Fruit fly (Drosophila melanogaster) whole organism, embryonic: Measurements from ENCODE around the gene Sik2.

Experiments used
- Antp ChIP-seq: fragments of 200-800 bp; sonication (Bioruptor generic); optimal IDR thresholded peaks from 3 replicates; lab custom pipeline; 2016; ENCODE audit warnings: missing biosample characterization, missing genetic modification characterization
- Asciz ChIP-seq: fragments of 200-800 bp; sonication (Bioruptor generic); optimal IDR thresholded peaks from 2 replicates; lab custom pipeline; 2017; ENCODE audit warnings: missing biosample characterization, mild to moderate bottlenecking, missing genetic modification characterization, missing genetic modification reagents
- Blimp-1 ChIP-seq: fragments of 200-800 bp; sonication (Bioruptor generic); optimal IDR thresholded peaks from 3 replicates; lab custom pipeline; 2018; ENCODE audit warnings: missing biosample characterization, missing genetic modification characterization, mild to moderate bottlenecking, moderate library complexity, missing genetic modification reagents
- CG10274 ChIP-seq: fragments of 200-800 bp; sonication (Bioruptor generic); optimal IDR thresholded peaks from 3 replicates; lab custom pipeline; 2017; ENCODE audit warnings: missing biosample characterization, mild to moderate bottlenecking, missing genetic modification characterization
- CG10366 ChIP-seq: fragments of 200-800 bp; sonication (Bioruptor generic); IDR thresholded peaks from 2 replicates; pipeline ENCODE4 v1.3.6; 2022; ENCODE audit warnings: missing biosample characterization, missing genetic modification characterization
- CG11093 ChIP-seq: fragments of 200-800 bp; sonication (Bioruptor generic); IDR thresholded peaks from 3 replicates; pipeline ENCODE4 v1.3.6; 2022; ENCODE audit warnings: missing biosample characterization, missing genetic modification characterization
- CG11723 ChIP-seq: fragments of 200-800 bp; sonication (Bioruptor generic); optimal IDR thresholded peaks from 2 replicates; lab custom pipeline; 2017; ENCODE audit warnings: missing biosample characterization, mild to moderate bottlenecking, missing genetic modification characterization
- CG12391 ChIP-seq: fragments of 200-800 bp; sonication (Bioruptor generic); optimal IDR thresholded peaks from 3 replicates; lab custom pipeline; 2018; ENCODE audit warnings: missing biosample characterization, mild to moderate bottlenecking, missing genetic modification characterization, moderate library complexity
- CG12769 ChIP-seq: fragments of 200-800 bp; sonication (Bioruptor generic); optimal IDR thresholded peaks from 2 replicates; lab custom pipeline; 2019; ENCODE audit warnings: missing biosample characterization, mild to moderate bottlenecking, missing genetic modification characterization, moderate library complexity
- CG13424 ChIP-seq: fragments of 200-800 bp; sonication (Bioruptor generic); optimal IDR thresholded peaks from 2 replicates; lab custom pipeline; 2019; ENCODE audit warnings: missing biosample characterization, mild to moderate bottlenecking, missing genetic modification characterization, moderate library complexity
- CG13894 ChIP-seq: fragments of 200-800 bp; sonication (Bioruptor generic); optimal IDR thresholded peaks from 3 replicates; lab custom pipeline; 2018; ENCODE audit warnings: missing biosample characterization, mild to moderate bottlenecking, missing genetic modification characterization, moderate library complexity
- CG1529 ChIP-seq: fragments of 200-800 bp; sonication (Bioruptor generic); optimal IDR thresholded peaks from 3 replicates; lab custom pipeline; 2018; ENCODE audit warnings: missing biosample characterization, missing genetic modification characterization
- CG15696 ChIP-seq: fragments of 200-800 bp; sonication (Bioruptor generic); optimal IDR thresholded peaks from 2 replicates; lab custom pipeline; 2019; ENCODE audit warnings: missing biosample characterization, mild to moderate bottlenecking, missing genetic modification characterization, moderate library complexity
- CG1603 ChIP-seq: fragments of 200-800 bp; sonication (Bioruptor generic); optimal IDR thresholded peaks from 2 replicates; lab custom pipeline; 2019; ENCODE audit warnings: missing biosample characterization, mild to moderate bottlenecking, missing genetic modification characterization, moderate library complexity
- CG16779 ChIP-seq: fragments of 200-800 bp; sonication (Bioruptor generic); IDR thresholded peaks from 2 replicates; pipeline ENCODE4 v1.3.6; 2022; ENCODE audit warnings: missing biosample characterization, missing genetic modification characterization
- CG16863 ChIP-seq: fragments of 200-800 bp; sonication (Bioruptor generic); optimal IDR thresholded peaks from 3 replicates; lab custom pipeline; 2016; ENCODE audit warnings: missing biosample characterization, missing genetic modification characterization
- CG30431 ChIP-seq: fragments of 200-800 bp; sonication (Bioruptor generic); optimal IDR thresholded peaks from 2 replicates; lab custom pipeline; 2017; ENCODE audit warnings: missing biosample characterization, missing genetic modification characterization
- CG3163 ChIP-seq: fragments of 200-800 bp; sonication (Bioruptor generic); optimal IDR thresholded peaks from 3 replicates; lab custom pipeline; 2016; ENCODE audit warnings: missing biosample characterization, missing genetic modification characterization
- CG32767 ChIP-seq: fragments of 200-800 bp; sonication (Bioruptor generic); IDR thresholded peaks from 2 replicates; pipeline ENCODE4 v1.3.6; 2022; ENCODE audit warnings: missing biosample characterization, missing genetic modification characterization
- CG32772 ChIP-seq: fragments of 200-800 bp; sonication (Bioruptor generic); IDR thresholded peaks from 2 replicates; pipeline ENCODE4 v1.3.6; 2022; ENCODE audit warnings: missing biosample characterization, missing genetic modification characterization
- CG3281 ChIP-seq: fragments of 200-800 bp; sonication (Bioruptor generic); optimal IDR thresholded peaks from 3 replicates; lab custom pipeline; 2017; ENCODE audit warnings: missing biosample characterization, mild to moderate bottlenecking, missing genetic modification characterization
- CG5180 ChIP-seq: fragments of 200-800 bp; sonication (Bioruptor generic); optimal IDR thresholded peaks from 3 replicates; lab custom pipeline; 2017; ENCODE audit warnings: missing biosample characterization, missing genetic modification characterization, mild to moderate bottlenecking, moderate library complexity, missing genetic modification reagents
- CG6689 ChIP-seq: fragments of 200-800 bp; sonication (Bioruptor generic); IDR thresholded peaks from 2 replicates; pipeline ENCODE4 v1.3.6; 2022; ENCODE audit warnings: missing biosample characterization, missing genetic modification characterization
- CG7372 ChIP-seq: fragments of 200-800 bp; sonication (Bioruptor generic); IDR thresholded peaks from 2 replicates; pipeline ENCODE4 v1.3.6; 2022; ENCODE audit warnings: missing biosample characterization, missing genetic modification characterization
- CG8388 ChIP-seq: fragments of 200-800 bp; sonication (Bioruptor generic); optimal IDR thresholded peaks from 2 replicates; lab custom pipeline; 2019; ENCODE audit warnings: missing biosample characterization, mild to moderate bottlenecking, missing genetic modification characterization, moderate library complexity
- Doc2 ChIP-seq: fragments of 200-800 bp; sonication (Bioruptor generic); IDR thresholded peaks from 2 replicates; pipeline ENCODE4 v1.3.6; 2022; ENCODE audit warnings: missing biosample characterization, missing genetic modification characterization
- Eip74EF ChIP-seq, 2 experiments: fragments of 200-800 bp in 1 of 2; fragments of >200 bp in 1 of 2; sonication (Bioruptor generic) in 1 of 2; optimal IDR thresholded peaks; 2 replicates each; lab custom pipeline; 2017 to 2019; ENCODE audit warnings: missing biosample characterization in 2 of 2, missing genetic modification characterization in 2 of 2, mild to moderate bottlenecking in 1 of 2, moderate library complexity in 1 of 2
- Hr78 ChIP-seq, 2 experiments: fragments of 200-800 bp in 1 of 2; fragments of >200 bp in 1 of 2; sonication (Bioruptor generic) in 1 of 2; optimal IDR thresholded peaks; 2 replicates each; lab custom pipeline; 2017 to 2019; ENCODE audit warnings: missing biosample characterization in 2 of 2, missing genetic modification characterization in 2 of 2, mild to moderate bottlenecking in 1 of 2, moderate library complexity in 1 of 2
- Max ChIP-seq: fragments of 200-800 bp; sonication (Bioruptor generic); optimal IDR thresholded peaks from 2 replicates; lab custom pipeline; 2016; ENCODE audit warnings: missing biosample characterization, mild to moderate bottlenecking, missing genetic modification characterization
- Neu2 ChIP-seq: fragments of 200-800 bp; sonication (Bioruptor generic); optimal IDR thresholded peaks from 3 replicates; lab custom pipeline; 2016; ENCODE audit warnings: missing biosample characterization, missing genetic modification characterization, borderline replicate concordance
- Oli ChIP-seq: fragments of 200-800 bp; sonication (Bioruptor generic); optimal IDR thresholded peaks from 2 replicates; lab custom pipeline; 2018; ENCODE audit warnings: missing biosample characterization, mild to moderate bottlenecking, missing genetic modification characterization, moderate library complexity
- PHDP ChIP-seq: fragments of 200-800 bp; sonication (Bioruptor generic); optimal IDR thresholded peaks from 3 replicates; lab custom pipeline; 2018; ENCODE audit warnings: missing biosample characterization, mild to moderate bottlenecking, missing genetic modification characterization, moderate library complexity
- Spps ChIP-seq: fragments of 200-800 bp; sonication (Bioruptor generic); optimal IDR thresholded peaks from 2 replicates; lab custom pipeline; 2018; ENCODE audit warnings: missing biosample characterization, mild to moderate bottlenecking, missing genetic modification characterization
- Ssrp ChIP-seq: fragments of 200-800 bp; sonication (Bioruptor generic); optimal IDR thresholded peaks from 2 replicates; lab custom pipeline; 2018; ENCODE audit warnings: missing biosample characterization, mild to moderate bottlenecking, missing genetic modification characterization, moderate library complexity
- ap ChIP-seq: fragments of 200-800 bp; sonication (Bioruptor generic); IDR thresholded peaks from 2 replicates; pipeline ENCODE4 v1.3.6; 2022; ENCODE audit warnings: missing biosample characterization, missing genetic modification characterization
- btn ChIP-seq: fragments of 200-800 bp; sonication (Bioruptor generic); optimal IDR thresholded peaks from 2 replicates; lab custom pipeline; 2016; ENCODE audit warnings: missing biosample characterization, missing genetic modification characterization
- eve ChIP-seq, 2 experiments: fragments of >200 bp; optimal IDR thresholded peaks; 2 replicates each; lab custom pipeline; 2017; ENCODE audit warnings: missing biosample characterization in 2 of 2, missing genetic modification characterization in 2 of 2
- ewg ChIP-seq: fragments of 200-800 bp; sonication (Bioruptor generic); optimal IDR thresholded peaks from 3 replicates; lab custom pipeline; 2017; ENCODE audit warnings: mild to moderate bottlenecking, missing biosample characterization, missing genetic modification reagents, missing genetic modification characterization
- fd96Cb ChIP-seq: fragments of 200-800 bp; sonication (Bioruptor generic); optimal IDR thresholded peaks from 2 replicates; lab custom pipeline; 2018; ENCODE audit warnings: missing biosample characterization, mild to moderate bottlenecking, missing genetic modification characterization, moderate library complexity
- grau ChIP-seq: fragments of 200-800 bp; optimal IDR thresholded peaks from 3 replicates; lab custom pipeline; 2019; ENCODE audit warnings: missing biosample characterization, mild to moderate bottlenecking, missing genetic modification characterization, moderate library complexity
- her ChIP-seq: fragments of 200-800 bp; sonication (Bioruptor generic); optimal IDR thresholded peaks from 2 replicates; lab custom pipeline; 2016; ENCODE audit warnings: missing biosample characterization, missing genetic modification characterization
- hth ChIP-seq: fragments of >200 bp; optimal IDR thresholded peaks from 2 replicates; lab custom pipeline; 2017; ENCODE audit warnings: inconsistent platforms
- inv ChIP-seq: fragments of 200-800 bp; sonication (Bioruptor generic); IDR thresholded peaks from 2 replicates; pipeline ENCODE4 v1.3.6; 2022; ENCODE audit warnings: missing biosample characterization, missing genetic modification characterization; ENCODE audit not compliant: partially characterized antibody
- mam ChIP-seq: fragments of 200-800 bp; sonication (Bioruptor generic); optimal IDR thresholded peaks from 3 replicates; lab custom pipeline; 2016; ENCODE audit warnings: missing biosample characterization, missing genetic modification characterization
- pb ChIP-seq: fragments of 200-800 bp; sonication (Bioruptor generic); optimal IDR thresholded peaks from 3 replicates; lab custom pipeline; 2016; ENCODE audit warnings: missing biosample characterization, missing genetic modification characterization
- ro ChIP-seq: fragments of 200-800 bp; sonication (Bioruptor generic); IDR thresholded peaks from 2 replicates; pipeline ENCODE4 v1.3.6; 2022; ENCODE audit warnings: missing biosample characterization, missing genetic modification characterization
- tgo ChIP-seq: fragments of 200-800 bp; sonication (Bioruptor generic); IDR thresholded peaks from 3 replicates; pipeline ENCODE4 v1.3.6; 2022; ENCODE audit warnings: missing biosample characterization, missing genetic modification characterization
- tin ChIP-seq: fragments of 200-800 bp; sonication (Bioruptor generic); optimal IDR thresholded peaks from 3 replicates; lab custom pipeline; 2016; ENCODE audit warnings: missing biosample characterization, missing genetic modification characterization
- trh ChIP-seq: fragments of 200-800 bp; sonication (Bioruptor generic); optimal IDR thresholded peaks from 2 replicates; lab custom pipeline; 2016; ENCODE audit warnings: missing biosample characterization, missing genetic modification characterization
- vvl ChIP-seq: fragments of 200-800 bp; sonication (Bioruptor generic); IDR thresholded peaks from 2 replicates; pipeline ENCODE4 v1.3.6; 2022; ENCODE audit warnings: missing biosample characterization, missing genetic modification characterization
- zf30C ChIP-seq: fragments of 200-800 bp; sonication (Bioruptor generic); optimal IDR thresholded peaks from 3 replicates; lab custom pipeline; 2018; ENCODE audit warnings: missing biosample characterization, mild to moderate bottlenecking, missing genetic modification characterization

Gene Sik2

dm6 chrX:2083109-2083508 is 21.4 kb upstream of the Sik2 start (continued):
- TF ChIP-seq CG16779 (GFP tag; lab: Robert Waterston, UW) (no peak), pb (GFP tag; lab: Kevin White, UChicago) (no peak), trh (no peak), ro (no peak), ap (GFP tag; lab: Robert Waterston, UW) (peak; percentile 26; the same call in 1 of the 2 replicates), CG11093 (GFP tag; lab: Robert Waterston, UW) (no peak), CG10366 (peak; percentile 43), eve (GFP tag; optimal IDR thresholded peaks at IDR 0.05; lab: Kevin White, UChicago) (no peak), Asciz (peak; percentile 2), CG32772 (GFP tag; lab: Robert Waterston, UW) (no peak), CG32767 (GFP tag; lab: Robert Waterston, UW) (no peak), inv (GFP tag; lab: Robert Waterston, UW) (no peak), Hr78 (GFP tag; optimal IDR thresholded peaks at IDR 0.05; lab: Kevin White, UChicago) (no peak), CG13894 (tag; lab: Kevin White, UChicago) (peak; percentile 14), tin (GFP tag; lab: Kevin White, UChicago) (peak; percentile 2), vvl (GFP tag; lab: Robert Waterston, UW) (peak; percentile 55), hth (lab: Kevin White, UChicago) (no peak), tgo (GFP tag; lab: Robert Waterston, UW) (peak; percentile 41; the same call in 2 of the 3 replicates), btn (no peak), CG15696 (tag; lab: Kevin White, UChicago) (no peak), CG5180 (GFP tag; lab: Kevin White, UChicago) (no peak), her (no peak), CG1529 (GFP tag; lab: Kevin White, UChicago) (no peak), CG12391 (tag; lab: Kevin White, UChicago) (peak; percentile 17), Eip74EF (GFP tag; optimal IDR thresholded peaks at IDR 0.05; lab: Kevin White, UChicago) (no peak), CG13424 (tag; lab: Kevin White, UChicago) (peak; percentile 41), CG1603 (tag; lab: Kevin White, UChicago) (peak; percentile 53), CG7372 (GFP tag; lab: Robert Waterston, UW) (peak; percentile 57), Oli (peak; percentile 17), Spps (tag; lab: Kevin White, UChicago) (no peak), CG8388 (GFP tag; lab: Kevin White, UChicago) (no peak), Neu2 (GFP tag; lab: Kevin White, UChicago) (no peak), mam (peak; percentile 80), grau (peak; percentile 90), PHDP (tag; lab: Kevin White, UChicago) (peak; percentile 62), CG11723 (GFP tag; lab: Kevin White, UChicago) (peak; percentile 4), Doc2 (no peak), CG3281 (GFP tag; lab: Kevin White, UChicago) (peak; percentile 79), CG3163 (no peak), CG16863 (no peak), Antp (GFP tag; lab: Kevin White, UChicago) (peak; percentile 18), Max (no peak), ewg (no peak), fd96Cb (tag; lab: Kevin White, UChicago) (no peak), CG30431 (GFP tag; lab: Kevin White, UChicago) (peak; percentile 23), Ssrp (tag; lab: Kevin White, UChicago) (no peak), Blimp-1 (GFP tag; lab: Kevin White, UChicago) (no peak), CG6689 (GFP tag; lab: Robert Waterston, UW) (peak; percentile 42; the same call in 1 of the 2 replicates), CG10274 (GFP tag; lab: Kevin White, UChicago) (peak; percentile 27), CG12769 (tag; lab: Kevin White, UChicago) (peak; percentile 88), zf30C (GFP tag; lab: Kevin White, UChicago) (no peak)
